Fruit fly (Drosophila melanogaster) whole organism, embryonic: ENCODE data around the gene CG8925.

Experiments
- Adf1 ChIP-seq: fragments of 200-800 bp; sonication (Bioruptor generic); IDR thresholded peaks from 2 replicates; pipeline ENCODE4 v1.3.6; 2022; ENCODE audit warnings: missing biosample characterization, missing genetic modification characterization
- CG10431 ChIP-seq: fragments of 200-800 bp; sonication (Bioruptor generic); optimal IDR thresholded peaks from 3 replicates; lab custom pipeline; 2018; ENCODE audit warnings: missing biosample characterization, mild to moderate bottlenecking, missing genetic modification characterization
- CG10654 ChIP-seq: fragments of 200-800 bp; sonication (Bioruptor generic); optimal IDR thresholded peaks from 2 replicates; lab custom pipeline; 2016; ENCODE audit warnings: missing biosample characterization, missing genetic modification characterization
- CG11093 ChIP-seq: fragments of 200-800 bp; sonication (Bioruptor generic); IDR thresholded peaks from 3 replicates; pipeline ENCODE4 v1.3.6; 2022; ENCODE audit warnings: missing biosample characterization, missing genetic modification characterization
- CG11695 ChIP-seq: fragments of 200-800 bp; sonication (Bioruptor generic); IDR thresholded peaks from 3 replicates; pipeline ENCODE4 v1.3.6; 2022; ENCODE audit warnings: missing biosample characterization, missing genetic modification characterization
- CG12391 ChIP-seq: fragments of 200-800 bp; sonication (Bioruptor generic); optimal IDR thresholded peaks from 3 replicates; lab custom pipeline; 2018; ENCODE audit warnings: missing biosample characterization, mild to moderate bottlenecking, missing genetic modification characterization, moderate library complexity
- CG13894 ChIP-seq: fragments of 200-800 bp; sonication (Bioruptor generic); optimal IDR thresholded peaks from 3 replicates; lab custom pipeline; 2018; ENCODE audit warnings: missing biosample characterization, mild to moderate bottlenecking, missing genetic modification characterization, moderate library complexity
- CG14860 ChIP-seq: fragments of 200-800 bp; sonication (Bioruptor generic); IDR thresholded peaks from 3 replicates; pipeline ENCODE4 v1.3.6; 2022; ENCODE audit warnings: missing biosample characterization, missing genetic modification characterization; ENCODE audit not compliant: partially characterized antibody
- CG1529 ChIP-seq: fragments of 200-800 bp; sonication (Bioruptor generic); optimal IDR thresholded peaks from 3 replicates; lab custom pipeline; 2018; ENCODE audit warnings: missing biosample characterization, missing genetic modification characterization
- CG16779 ChIP-seq: fragments of 200-800 bp; sonication (Bioruptor generic); IDR thresholded peaks from 2 replicates; pipeline ENCODE4 v1.3.6; 2022; ENCODE audit warnings: missing biosample characterization, missing genetic modification characterization
- CG17361 ChIP-seq: fragments of 200-800 bp; sonication (Bioruptor generic); IDR thresholded peaks from 3 replicates; pipeline ENCODE4 v1.3.6; 2022; ENCODE audit warnings: missing biosample characterization, missing genetic modification characterization
- CG18262 ChIP-seq: fragments of 200-800 bp; optimal IDR thresholded peaks from 3 replicates; lab custom pipeline; 2019; ENCODE audit warnings: missing biosample characterization, mild to moderate bottlenecking, missing genetic modification characterization, moderate library complexity
- CG1832 ChIP-seq: fragments of 200-800 bp; sonication (Bioruptor generic); optimal IDR thresholded peaks from 2 replicates; lab custom pipeline; 2017; ENCODE audit warnings: missing biosample characterization, mild to moderate bottlenecking, missing genetic modification characterization, inconsistent platforms
- CG34422 ChIP-seq: fragments of 200-800 bp; sonication (Bioruptor generic); IDR thresholded peaks from 3 replicates; pipeline ENCODE4 v1.3.6; 2022; ENCODE audit warnings: missing biosample characterization, missing genetic modification characterization
- CG5180 ChIP-seq: fragments of 200-800 bp; sonication (Bioruptor generic); optimal IDR thresholded peaks from 3 replicates; lab custom pipeline; 2017; ENCODE audit warnings: missing biosample characterization, missing genetic modification characterization, mild to moderate bottlenecking, moderate library complexity, missing genetic modification reagents
- CG7372 ChIP-seq: fragments of 200-800 bp; sonication (Bioruptor generic); IDR thresholded peaks from 2 replicates; pipeline ENCODE4 v1.3.6; 2022; ENCODE audit warnings: missing biosample characterization, missing genetic modification characterization
- CG8089 ChIP-seq: fragments of 200-800 bp; sonication (Bioruptor generic); optimal IDR thresholded peaks from 3 replicates; lab custom pipeline; 2016; ENCODE audit warnings: missing biosample characterization, missing genetic modification characterization
- CG8290 ChIP-seq, 3 experiments: fragments of 200-800 bp; sonication (Bioruptor generic); optimal IDR thresholded peaks; 2 replicates each; lab custom pipeline; 2016 to 2019; ENCODE audit warnings: missing biosample characterization in 3 of 3, missing genetic modification characterization in 3 of 3, mild to moderate bottlenecking in 2 of 3, moderate library complexity in 1 of 3
- CG8765 ChIP-seq: fragments of 200-800 bp; sonication (Bioruptor generic); IDR thresholded peaks from 2 replicates; pipeline ENCODE4 v1.3.6; 2022; ENCODE audit warnings: missing biosample characterization, missing genetic modification characterization
- CG9609 ChIP-seq: fragments of 200-800 bp; sonication (Bioruptor generic); optimal IDR thresholded peaks from 3 replicates; lab custom pipeline; 2016; ENCODE audit warnings: missing biosample characterization, missing genetic modification characterization
- CTCF ChIP-seq: fragments of 200-800 bp; sonication (Bioruptor generic); optimal IDR thresholded peaks from 2 replicates; lab custom pipeline; 2017; ENCODE audit warnings: missing biosample characterization, mild to moderate bottlenecking, missing genetic modification characterization, moderate library complexity
- CrebB ChIP-seq: fragments of 200-800 bp; sonication (Bioruptor generic); optimal IDR thresholded peaks from 3 replicates; lab custom pipeline; 2018; ENCODE audit warnings: missing biosample characterization, mild to moderate bottlenecking, missing genetic modification characterization
- Dbx ChIP-seq: fragments of 200-800 bp; sonication (Bioruptor generic); IDR thresholded peaks from 3 replicates; pipeline ENCODE4 v1.3.6; 2022; ENCODE audit warnings: missing biosample characterization, missing genetic modification characterization
- Mad ChIP-seq: fragments of 200-800 bp; sonication (Bioruptor generic); optimal IDR thresholded peaks from 2 replicates; lab custom pipeline; 2016; ENCODE audit warnings: missing biosample characterization, missing genetic modification characterization
- Med ChIP-seq: fragments of 200-800 bp; sonication (Bioruptor generic); peaks from one replicate; lab custom pipeline; 2016; ENCODE audit warnings: missing biosample characterization, missing genetic modification characterization, mild to moderate bottlenecking, inconsistent platforms, moderate library complexity
- Meics ChIP-seq: fragments of 200-800 bp; sonication (Bioruptor generic); optimal IDR thresholded peaks from 2 replicates; lab custom pipeline; 2017; ENCODE audit warnings: missing biosample characterization, mild to moderate bottlenecking, missing genetic modification characterization
- NfI ChIP-seq: fragments of 200-800 bp; sonication (Bioruptor generic); optimal IDR thresholded peaks from 3 replicates; lab custom pipeline; 2018; ENCODE audit warnings: missing biosample characterization, mild to moderate bottlenecking, missing genetic modification characterization, moderate library complexity
- Pdp1 ChIP-seq, 2 experiments: fragments of 200-800 bp; sonication (Bioruptor generic); optimal IDR thresholded peaks; 3 replicates each; lab custom pipeline; 2016; ENCODE audit warnings: missing biosample characterization in 2 of 2, missing genetic modification characterization in 2 of 2, mild to moderate bottlenecking in 1 of 2, moderate library complexity in 1 of 2
- TFAM ChIP-seq: fragments of 200-800 bp; sonication (Bioruptor generic); optimal IDR thresholded peaks from 2 replicates; lab custom pipeline; 2017; ENCODE audit warnings: missing biosample characterization, missing genetic modification characterization, inconsistent platforms
- chn ChIP-seq: fragments of 200-800 bp; sonication (Bioruptor generic); optimal IDR thresholded peaks from 2 replicates; lab custom pipeline; 2016; ENCODE audit warnings: missing biosample characterization, missing genetic modification characterization
- ci ChIP-seq: fragments of 200-800 bp; sonication (Bioruptor generic); IDR thresholded peaks from 3 replicates; pipeline ENCODE4 v1.3.6; 2022; ENCODE audit warnings: missing biosample characterization, missing genetic modification characterization
- corto ChIP-seq: fragments of 200-800 bp; sonication (Bioruptor generic); optimal IDR thresholded peaks from 2 replicates; lab custom pipeline; 2016; ENCODE audit warnings: missing biosample characterization, mild to moderate bottlenecking, missing genetic modification characterization, moderate library complexity
- crol ChIP-seq: fragments of 200-800 bp; sonication (Bioruptor generic); IDR thresholded peaks from 2 replicates; pipeline ENCODE4 v1.3.6; 2022; ENCODE audit warnings: missing biosample characterization, missing genetic modification characterization
- crp ChIP-seq, 2 experiments: fragments of 200-800 bp; sonication (Bioruptor generic); optimal IDR thresholded peaks; 2 replicates in 1 of 2; 3 replicates in 1 of 2; lab custom pipeline; 2017; ENCODE audit warnings: missing biosample characterization in 2 of 2, missing genetic modification characterization in 2 of 2, mild to moderate bottlenecking in 1 of 2, moderate library complexity in 1 of 2
- fd3F ChIP-seq: fragments of 200-800 bp; sonication (Bioruptor generic); optimal IDR thresholded peaks from 2 replicates; lab custom pipeline; 2018; ENCODE audit warnings: missing biosample characterization, mild to moderate bottlenecking, missing genetic modification characterization, moderate library complexity
- fd96Cb ChIP-seq: fragments of 200-800 bp; sonication (Bioruptor generic); optimal IDR thresholded peaks from 2 replicates; lab custom pipeline; 2018; ENCODE audit warnings: missing biosample characterization, mild to moderate bottlenecking, missing genetic modification characterization, moderate library complexity
- gfzf ChIP-seq: fragments of 200-800 bp; sonication (Bioruptor generic); optimal IDR thresholded peaks from 2 replicates; lab custom pipeline; 2016; ENCODE audit warnings: missing biosample characterization, mild to moderate bottlenecking, missing genetic modification characterization, moderate library complexity
- jigr1 ChIP-seq: fragments of 200-800 bp; sonication (Bioruptor generic); IDR thresholded peaks from 3 replicates; pipeline ENCODE4 v1.3.6; 2022; ENCODE audit warnings: missing biosample characterization, missing genetic modification characterization
- mirr ChIP-seq: fragments of 200-800 bp; sonication (Bioruptor generic); optimal IDR thresholded peaks from 3 replicates; lab custom pipeline; 2018; ENCODE audit warnings: missing biosample characterization, mild to moderate bottlenecking, missing genetic modification characterization
- mld ChIP-seq: fragments of 200-800 bp; sonication (Bioruptor generic); IDR thresholded peaks from 3 replicates; pipeline ENCODE4 v1.3.6; 2022; ENCODE audit warnings: missing biosample characterization, missing genetic modification characterization; ENCODE audit not compliant: partially characterized antibody
- onecut ChIP-seq: fragments of 200-800 bp; sonication (Bioruptor generic); IDR thresholded peaks from 2 replicates; pipeline ENCODE4 v1.3.6; 2022; ENCODE audit warnings: missing biosample characterization, missing genetic modification characterization
- sisA ChIP-seq: fragments of 200-800 bp; sonication (Bioruptor generic); IDR thresholded peaks from 2 replicates; pipeline ENCODE4 v1.3.6; 2022; ENCODE audit warnings: missing biosample characterization, missing genetic modification characterization
- tin ChIP-seq: fragments of 200-800 bp; sonication (Bioruptor generic); optimal IDR thresholded peaks from 3 replicates; lab custom pipeline; 2016; ENCODE audit warnings: missing biosample characterization, missing genetic modification characterization
- tna ChIP-seq: fragments of 200-800 bp; sonication (Bioruptor generic); IDR thresholded peaks from 2 replicates; pipeline ENCODE4 v1.3.6; 2022; ENCODE audit warnings: missing biosample characterization, missing genetic modification characterization; ENCODE audit not compliant: partially characterized antibody

CG8925 gene

dm6 chr3R:16215319-16215701, 43.5 kb downstream of the CG8925 start (continued):
- no peak for TF ChIP-seq onecut (GFP tag; lab: Robert Waterston, UW)
- no peak for TF ChIP-seq mld (GFP tag; lab: Robert Waterston, UW)
- TF ChIP-seq tin = no peak
- no peak for TF ChIP-seq fd3F (GFP tag; lab: Kevin White, UChicago)
- TF ChIP-seq CG11093 (GFP tag; lab: Robert Waterston, UW) = no peak
- no peak for TF ChIP-seq CG7372 (GFP tag; lab: Robert Waterston, UW)
- TF ChIP-seq Dbx (GFP tag; lab: Robert Waterston, UW) = no peak
- peak; percentile 71 for TF ChIP-seq crol (GFP tag; lab: Robert Waterston, UW)
- TF ChIP-seq CG9609 (GFP tag; lab: Kevin White, UChicago) = no peak
- TF ChIP-seq Pdp1 (GFP tag; optimal IDR thresholded peaks at IDR 0.05; lab: Kevin White, UChicago) = peak in 1 of 2 experiments; percentile 1
- 0 out of 2 replicates have a peak, but pooled peaks have one; percentile 18 for TF ChIP-seq tna (GFP tag; lab: Robert Waterston, UW)
- no peak for TF ChIP-seq CrebB (tag; lab: Kevin White, UChicago)
- no peak for TF ChIP-seq Meics (GFP tag; lab: Kevin White, UChicago)
- no peak for TF ChIP-seq CG8089 (GFP tag; lab: Kevin White, UChicago)
- TF ChIP-seq CG14860 (GFP tag; lab: Robert Waterston, UW) = no peak
- TF ChIP-seq TFAM (GFP tag; lab: Kevin White, UChicago) = no peak
- TF ChIP-seq gfzf = no peak
- TF ChIP-seq CG16779 (GFP tag; lab: Robert Waterston, UW) = peak; percentile 49; the same call in 1 of the 2 replicates
- 0 out of 3 replicates have a peak, but pooled peaks have one; percentile 44 for TF ChIP-seq ci (GFP tag; lab: Robert Waterston, UW)
- TF ChIP-seq sisA (GFP tag; lab: Robert Waterston, UW) = no peak
- TF ChIP-seq CG34422 (GFP tag; lab: Robert Waterston, UW) = no peak
- no peak for TF ChIP-seq CG8290 (GFP tag; optimal IDR thresholded peaks at IDR 0.05; lab: Kevin White, UChicago)
- TF ChIP-seq CG8290 (tag; optimal IDR thresholded peaks at IDR 0.05; lab: Kevin White, UChicago) = peak in 1 of 2 experiments; percentile 1
- TF ChIP-seq CG8765 (GFP tag; lab: Robert Waterston, UW) = no peak
- TF ChIP-seq CG12391 (tag; lab: Kevin White, UChicago) = no peak
- no peak for TF ChIP-seq corto (GFP tag; lab: Kevin White, UChicago)
- peak; percentile 12 for TF ChIP-seq mirr (GFP tag; lab: Kevin White, UChicago)
- peak; percentile 62 for TF ChIP-seq Med (GFP tag; lab: Kevin White, UChicago)
- no peak for TF ChIP-seq CG17361 (GFP tag; lab: Robert Waterston, UW)
- TF ChIP-seq Adf1 (GFP tag; lab: Robert Waterston, UW) = peak; percentile 75
- no peak for TF ChIP-seq CG1529 (GFP tag; lab: Kevin White, UChicago)
- no peak for TF ChIP-seq CG18262
- peak; percentile 79 for TF ChIP-seq CG13894 (tag; lab: Kevin White, UChicago)
- TF ChIP-seq CTCF = no peak
- TF ChIP-seq fd96Cb = no peak
- TF ChIP-seq CG11695 (GFP tag; lab: Robert Waterston, UW) = no peak
- no peak for TF ChIP-seq crp (GFP tag; optimal IDR thresholded peaks at IDR 0.05; lab: Kevin White, UChicago)
- no peak for TF ChIP-seq jigr1 (GFP tag; lab: Robert Waterston, UW)
- no peak for TF ChIP-seq CG10431 (GFP tag; lab: Kevin White, UChicago)
- TF ChIP-seq CG1832 (GFP tag; lab: Kevin White, UChicago) = no peak
- no peak for TF ChIP-seq CG10654 (GFP tag; lab: Kevin White, UChicago)
- no peak for TF ChIP-seq chn (GFP tag; lab: Kevin White, UChicago)
- no peak for TF ChIP-seq Mad (GFP tag; lab: Kevin White, UChicago)
- TF ChIP-seq NfI (GFP tag; lab: Kevin White, UChicago) = no peak
- no peak for TF ChIP-seq CG5180
